Worm (Caenorhabditis elegans): ENCODE measurements around the gene dot-1.4.

- no peak for TF ChIP-seq ceh-82 (tag; optimal IDR thresholded peaks at IDR 0.05)
- TF ChIP-seq aly-2 (tag; optimal IDR thresholded peaks at IDR 0.05) = no peak
- no peak for TF ChIP-seq ztf-4 (tag; optimal IDR thresholded peaks at IDR 0.05)
- no peak for TF ChIP-seq snpc-4 (tag; optimal IDR thresholded peaks at IDR 0.05)
- no peak for TF ChIP-seq dmd-4 (tag; optimal IDR thresholded peaks at IDR 0.05)
- no peak for TF ChIP-seq lin-39 (tag; optimal IDR thresholded peaks at IDR 0.05)
- no peak for TF ChIP-seq skn-1 (tag; optimal IDR thresholded peaks at IDR 0.05)
- TF ChIP-seq elt-3 (tag; optimal IDR thresholded peaks at IDR 0.05) = no peak
- TF ChIP-seq egl-27 (tag; optimal IDR thresholded peaks at IDR 0.05) = no peak
- TF ChIP-seq mdl-1 (tag; optimal IDR thresholded peaks at IDR 0.05) = no peak
- TF ChIP-seq nhr-237 (tag; optimal IDR thresholded peaks at IDR 0.05) = no peak
- no peak for TF ChIP-seq ama-1 (optimal IDR thresholded peaks at IDR 0.05)
- TF ChIP-seq unc-62 (GFP tag; optimal IDR thresholded peaks at IDR 0.05) = no peak
- no peak for TF ChIP-seq nhr-77 (tag; optimal IDR thresholded peaks at IDR 0.05)
These were observed 24.8 kb downstream of the dot-1.4 start for ce11 chrX:11906626-11907025.

Measured in whole organism, L2 larva.